Worm (Caenorhabditis elegans) whole organism, L2 larva: ENCODE data around the gene C47G2.3.

Experiments
- ama-1 ChIP-seq: fragments of 150-350 bp; optimal IDR thresholded peaks from 2 replicates; lab custom pipeline; 2018; ENCODE audit warnings: inconsistent platforms
- ceh-16 ChIP-seq: fragments of 150-350 bp; optimal IDR thresholded peaks from 2 replicates; lab custom pipeline; 2014; ENCODE audit warnings: missing biosample characterization, missing genetic modification characterization
- lin-11 ChIP-seq: fragments of 150-350 bp; sonication (generic microtip); optimal IDR thresholded peaks from 2 replicates; lab custom pipeline; 2014; ENCODE audit warnings: missing biosample characterization, missing genetic modification characterization, inconsistent platforms, mixed read lengths
- lin-13 ChIP-seq: fragments of 150-350 bp; optimal IDR thresholded peaks from 2 replicates; lab custom pipeline; 2014; ENCODE audit warnings: missing biosample characterization, missing genetic modification reagents, missing genetic modification characterization
- lin-39 ChIP-seq: fragments of 150-350 bp; optimal IDR thresholded peaks from 2 replicates; lab custom pipeline; 2014; ENCODE audit warnings: missing biosample characterization, missing genetic modification reagents, missing genetic modification characterization
- mdl-1 ChIP-seq, 2 experiments: fragments of 150-350 bp in 1 of 2; sonication (generic microtip) in 1 of 2; optimal IDR thresholded peaks; 2 replicates each; lab custom pipeline; 2017; ENCODE audit warnings: missing biosample characterization in 2 of 2, missing genetic modification characterization in 2 of 2
- nhr-77 ChIP-seq: fragments of 150-350 bp; optimal IDR thresholded peaks from 2 replicates; lab custom pipeline; 2014; ENCODE audit warnings: missing biosample characterization, missing genetic modification characterization
- snpc-4 ChIP-seq: fragments of 150-350 bp; optimal IDR thresholded peaks from 2 replicates; lab custom pipeline; 2014; ENCODE audit warnings: missing biosample characterization, missing genetic modification characterization
- unc-39 ChIP-seq: fragments of 150-350 bp; optimal IDR thresholded peaks from 2 replicates; lab custom pipeline; 2014; ENCODE audit warnings: missing biosample characterization, missing genetic modification characterization
- unc-55 ChIP-seq: fragments of 150-350 bp; sonication (generic microtip); optimal IDR thresholded peaks from 3 replicates; lab custom pipeline; 2014; ENCODE audit warnings: missing biosample characterization, missing genetic modification reagents, missing genetic modification characterization

DNA sequence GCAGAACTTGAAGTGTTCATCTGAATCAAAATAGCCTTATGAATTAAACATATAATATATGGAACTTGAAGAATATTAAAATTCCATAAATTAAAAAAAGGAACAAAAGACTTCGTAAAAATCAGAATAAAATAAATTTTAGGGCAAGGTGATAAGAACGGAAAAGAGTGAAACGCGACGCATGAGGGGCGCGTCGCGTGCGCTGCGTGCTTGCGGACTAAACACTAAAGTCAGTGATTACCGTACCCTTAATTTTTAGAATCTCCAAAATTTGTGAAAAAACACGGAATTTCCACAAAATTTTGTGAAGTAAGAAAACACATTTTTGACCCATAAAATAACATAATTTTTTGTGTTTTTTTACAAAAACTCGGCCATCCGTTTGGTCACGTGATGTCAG is 28.8 kb downstream of the C47G2.3 start, which contains the start of gene T05B9.1:
- TF ChIP-seq unc-55 (GFP tag; lab: Kevin White, UChicago) (no peak), nhr-77 (tag; lab: Kevin White, UChicago) (no peak), lin-13 (GFP tag; lab: Kevin White, UChicago) (no peak), lin-11 (tag; lab: Kevin White, UChicago) (no peak), unc-39 (tag; lab: Kevin White, UChicago) (no peak), mdl-1 (tag; optimal IDR thresholded peaks at IDR 0.05; lab: Kevin White, UChicago) (no peak), ama-1 (lab: Kevin White, UChicago) (no peak), ceh-16 (tag; lab: Kevin White, UChicago) (no peak), snpc-4 (tag; lab: Kevin White, UChicago) (no peak), lin-39 (tag; lab: Kevin White, UChicago) (no peak)
